Fruit fly (Drosophila melanogaster): ENCODE data around the gene CG13856.

Gene CG13856

DNA sequence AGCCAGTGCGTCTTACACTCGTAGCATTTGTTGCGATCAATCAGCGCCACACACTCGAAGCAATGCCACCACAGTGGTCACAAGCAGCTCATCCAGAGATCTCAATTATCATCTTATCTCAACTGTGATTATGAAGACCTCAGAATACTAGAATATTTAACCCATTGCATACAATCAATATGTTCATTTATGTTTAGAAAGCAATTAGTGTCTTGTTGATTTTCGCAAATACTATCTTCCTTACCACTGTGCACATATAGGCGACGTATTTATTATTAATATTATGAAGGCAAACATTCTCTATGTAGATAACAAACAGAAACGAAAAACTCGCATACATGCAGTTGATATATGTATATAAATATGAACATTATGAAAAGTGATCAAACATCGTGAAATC lies 43.6 kb upstream of the CG13856 start (continued):
- TF ChIP-seq CG9797 (GFP tag; optimal IDR thresholded peaks at IDR 0.05) = no peak
- peak; percentile 77 for TF ChIP-seq Ptx1 (GFP tag; IDR thresholded peaks at IDR 0.05)
- TF ChIP-seq CG10209 (GFP tag; optimal IDR thresholded peaks at IDR 0.05) = peak; percentile 81
- no peak for TF ChIP-seq bbx (GFP tag; IDR thresholded peaks at IDR 0.05; ENCODE audit: partially characterized antibody)
- TF ChIP-seq CG4617 (GFP tag; optimal IDR thresholded peaks at IDR 0.05; ENCODE audit: borderline replicate concordance) = no peak
- TF ChIP-seq CG12659 (GFP tag; optimal IDR thresholded peaks at IDR 0.05) = peak; percentile 54
- peak; percentile 58 for TF ChIP-seq danr (GFP tag; IDR thresholded peaks at IDR 0.05)
- peak; percentile 72 for TF ChIP-seq ttk (GFP tag; IDR thresholded peaks at IDR 0.05)
- TF ChIP-seq CG4424 (GFP tag; optimal IDR thresholded peaks at IDR 0.05) = peak; percentile 73
- peak; percentile 81 for TF ChIP-seq CG6689 (GFP tag; IDR thresholded peaks at IDR 0.05)
- peak; percentile 89 for TF ChIP-seq CG15696 (tag; optimal IDR thresholded peaks at IDR 0.05)
- peak; percentile 83 for TF ChIP-seq CG6254 (GFP tag; optimal IDR thresholded peaks at IDR 0.05)
- TF ChIP-seq repo (GFP tag; optimal IDR thresholded peaks at IDR 0.05) = no peak
- TF ChIP-seq CG30403 (GFP tag; optimal IDR thresholded peaks at IDR 0.05) = peak; percentile 39
- peak; percentile 73 for TF ChIP-seq CG32532 (GFP tag; IDR thresholded peaks at IDR 0.05)
- TF ChIP-seq ato (GFP tag; IDR thresholded peaks at IDR 0.05; ENCODE audit: partially characterized antibody) = no peak
- TF ChIP-seq Lpt (GFP tag; optimal IDR thresholded peaks at IDR 0.05) = no peak
- peak; percentile 61 for TF ChIP-seq Atf-2 (GFP tag; optimal IDR thresholded peaks at IDR 0.05)
- TF ChIP-seq zen (tag; optimal IDR thresholded peaks at IDR 0.05) = peak; percentile 72
- no peak for TF ChIP-seq Doc3 (GFP tag; IDR thresholded peaks at IDR 0.05; ENCODE audit: partially characterized antibody)
- peak; percentile 55 for TF ChIP-seq Hr3 (GFP tag; optimal IDR thresholded peaks at IDR 0.05)
- TF ChIP-seq CG2116 (GFP tag; optimal IDR thresholded peaks at IDR 0.05) = peak; percentile 46
- TF ChIP-seq hbn (GFP tag; IDR thresholded peaks at IDR 0.05; ENCODE audit: partially characterized antibody) = no peak
- no peak for TF ChIP-seq tll (GFP tag; optimal IDR thresholded peaks at IDR 0.05)
- TF ChIP-seq CG31365 (tag; optimal IDR thresholded peaks at IDR 0.05) = peak; percentile 41
- no peak for TF ChIP-seq CG9817 (tag; optimal IDR thresholded peaks at IDR 0.05)
- TF ChIP-seq CG5245 (GFP tag; optimal IDR thresholded peaks at IDR 0.05) = peak; percentile 80
- no peak for TF ChIP-seq CG10321 (GFP tag; IDR thresholded peaks at IDR 0.05)
- TF ChIP-seq gt (GFP tag; IDR thresholded peaks at IDR 0.05) = no peak
- no peak for TF ChIP-seq CG34224 (GFP tag; IDR thresholded peaks at IDR 0.05; ENCODE audit: partially characterized antibody)
- TF ChIP-seq gsb-n (tag; optimal IDR thresholded peaks at IDR 0.05) = peak; percentile 74
- no peak for TF ChIP-seq dati (GFP tag; IDR thresholded peaks at IDR 0.05)
- peak; percentile 27 to 58 for TF ChIP-seq Hr51 (GFP tag; optimal IDR thresholded peaks at IDR 0.05)
- peak; percentile 59 for TF ChIP-seq Vsx1 (GFP tag; optimal IDR thresholded peaks at IDR 0.05)
- TF ChIP-seq pb (GFP tag; optimal IDR thresholded peaks at IDR 0.05) = no peak
- TF ChIP-seq schlank (tag; optimal IDR thresholded peaks at IDR 0.05) = no peak
- peak; percentile 86 for TF ChIP-seq CG33557 (GFP tag; optimal IDR thresholded peaks at IDR 0.05)
- peak in 1 of 3 experiments; percentile 77 for TF ChIP-seq lola (GFP tag; optimal IDR thresholded peaks at IDR 0.05)
- no peak for TF ChIP-seq emc (GFP tag; optimal IDR thresholded peaks at IDR 0.05)
- TF ChIP-seq fd102C (GFP tag; optimal IDR thresholded peaks at IDR 0.05) = no peak
- peak; percentile 50 for TF ChIP-seq CG10366 (GFP tag; IDR thresholded peaks at IDR 0.05)
- no peak for TF ChIP-seq bigmax (GFP tag; optimal IDR thresholded peaks at IDR 0.05)
- no peak for TF ChIP-seq en (GFP tag; optimal IDR thresholded peaks at IDR 0.05)
- peak; percentile 82 for TF ChIP-seq CG2875 (GFP tag; optimal IDR thresholded peaks at IDR 0.05)
- no peak for TF ChIP-seq usp (GFP tag; optimal IDR thresholded peaks at IDR 0.05)
- no peak for TF ChIP-seq sens-2 (GFP tag; IDR thresholded peaks at IDR 0.05)
- peak; percentile 40; the same call in 1 of the 2 replicates for TF ChIP-seq H2.0 (GFP tag; IDR thresholded peaks at IDR 0.05)
- TF ChIP-seq onecut (GFP tag; IDR thresholded peaks at IDR 0.05) = peak; percentile 38
- peak; percentile 18; the same call in 1 of the 2 replicates for TF ChIP-seq MBD-R2 (GFP tag; IDR thresholded peaks at IDR 0.05)
- TF ChIP-seq CG13894 (tag; optimal IDR thresholded peaks at IDR 0.05) = no peak
